Fruit fly (Drosophila melanogaster) whole organism, embryonic: ENCODE data around the gene NPF.

Experiments
- B-H2 ChIP-seq: fragments of 200-800 bp; sonication (Bioruptor generic); optimal IDR thresholded peaks from 2 replicates; lab custom pipeline; 2018; ENCODE audit warnings: missing biosample characterization, mild to moderate bottlenecking, missing genetic modification characterization
- C15 ChIP-seq: fragments of 200-800 bp; sonication (Bioruptor generic); IDR thresholded peaks from 3 replicates; pipeline ENCODE4 v1.3.6; 2022; ENCODE audit warnings: missing biosample characterization, missing genetic modification characterization
- CG10274 ChIP-seq: fragments of 200-800 bp; sonication (Bioruptor generic); optimal IDR thresholded peaks from 3 replicates; lab custom pipeline; 2017; ENCODE audit warnings: missing biosample characterization, mild to moderate bottlenecking, missing genetic modification characterization
- CG10462 ChIP-seq: fragments of 200-800 bp; sonication (Bioruptor generic); optimal IDR thresholded peaks from 2 replicates; lab custom pipeline; 2016; ENCODE audit warnings: missing biosample characterization, missing genetic modification characterization
- CG10543 ChIP-seq: fragments of 200-800 bp; sonication (Bioruptor generic); optimal IDR thresholded peaks from 3 replicates; lab custom pipeline; 2017; ENCODE audit warnings: missing biosample characterization, mild to moderate bottlenecking, missing genetic modification characterization, moderate library complexity
- CG11085 ChIP-seq: fragments of 200-800 bp; sonication (Bioruptor generic); IDR thresholded peaks from 2 replicates; pipeline ENCODE4 v1.3.6; 2022; ENCODE audit warnings: missing biosample characterization, missing genetic modification characterization
- CG13894 ChIP-seq: fragments of 200-800 bp; sonication (Bioruptor generic); optimal IDR thresholded peaks from 3 replicates; lab custom pipeline; 2018; ENCODE audit warnings: missing biosample characterization, mild to moderate bottlenecking, missing genetic modification characterization, moderate library complexity
- CG14965 ChIP-seq: fragments of 200-800 bp; sonication (Bioruptor generic); optimal IDR thresholded peaks from 2 replicates; lab custom pipeline; 2016; ENCODE audit warnings: missing biosample characterization, missing genetic modification characterization, borderline replicate concordance
- CG15011 ChIP-seq: fragments of 200-800 bp; sonication (Bioruptor generic); optimal IDR thresholded peaks from 3 replicates; lab custom pipeline; 2018; ENCODE audit warnings: missing biosample characterization, mild to moderate bottlenecking, missing genetic modification characterization
- CG15073 ChIP-seq: fragments of 200-800 bp; sonication (Bioruptor generic); optimal IDR thresholded peaks from 2 replicates; lab custom pipeline; 2016; ENCODE audit warnings: missing biosample characterization, missing genetic modification characterization
- CG16813 ChIP-seq: fragments of 200-800 bp; sonication (Bioruptor generic); IDR thresholded peaks from 3 replicates; pipeline ENCODE4 v1.3.6; 2022; ENCODE audit warnings: missing biosample characterization, missing genetic modification characterization; ENCODE audit not compliant: partially characterized antibody
- CG1832 ChIP-seq: fragments of 200-800 bp; sonication (Bioruptor generic); optimal IDR thresholded peaks from 2 replicates; lab custom pipeline; 2017; ENCODE audit warnings: missing biosample characterization, mild to moderate bottlenecking, missing genetic modification characterization, inconsistent platforms
- CG31224 ChIP-seq: fragments of 200-800 bp; sonication (Bioruptor generic); IDR thresholded peaks from 2 replicates; pipeline ENCODE4 v1.3.6; 2022; ENCODE audit warnings: missing biosample characterization, missing genetic modification characterization
- CG32532 ChIP-seq: fragments of 200-800 bp; sonication (Bioruptor generic); IDR thresholded peaks from 2 replicates; pipeline ENCODE4 v1.3.6; 2022; ENCODE audit warnings: missing biosample characterization, missing genetic modification characterization
- CG34376 ChIP-seq: fragments of 200-800 bp; sonication (Bioruptor generic); optimal IDR thresholded peaks from 2 replicates; lab custom pipeline; 2018; ENCODE audit warnings: missing biosample characterization, mild to moderate bottlenecking, missing genetic modification characterization
- CG34422 ChIP-seq: fragments of 200-800 bp; sonication (Bioruptor generic); IDR thresholded peaks from 3 replicates; pipeline ENCODE4 v1.3.6; 2022; ENCODE audit warnings: missing biosample characterization, missing genetic modification characterization
- CG4328 ChIP-seq: fragments of 200-800 bp; sonication (Bioruptor generic); optimal IDR thresholded peaks from 3 replicates; lab custom pipeline; 2017; ENCODE audit warnings: missing biosample characterization, missing genetic modification reagents, missing genetic modification characterization
- CG6175 ChIP-seq: fragments of 200-800 bp; sonication (Bioruptor generic); IDR thresholded peaks from 3 replicates; pipeline ENCODE4 v1.3.6; 2022; ENCODE audit warnings: missing biosample characterization, missing genetic modification characterization
- CG6854 ChIP-seq: fragments of 200-800 bp; sonication (Bioruptor generic); optimal IDR thresholded peaks from 3 replicates; lab custom pipeline; 2017; ENCODE audit warnings: missing biosample characterization, mild to moderate bottlenecking, missing genetic modification characterization
- CG9876 ChIP-seq: fragments of 200-800 bp; sonication (Bioruptor generic); optimal IDR thresholded peaks from 2 replicates; lab custom pipeline; 2016; ENCODE audit warnings: missing biosample characterization, missing genetic modification characterization
- Dbx ChIP-seq: fragments of 200-800 bp; sonication (Bioruptor generic); IDR thresholded peaks from 3 replicates; pipeline ENCODE4 v1.3.6; 2022; ENCODE audit warnings: missing biosample characterization, missing genetic modification characterization
- HLH4C ChIP-seq: fragments of 200-800 bp; sonication (Bioruptor generic); IDR thresholded peaks from 3 replicates; pipeline ENCODE4 v1.3.6; 2022; ENCODE audit warnings: missing biosample characterization, missing genetic modification characterization; ENCODE audit not compliant: partially characterized antibody
- Med ChIP-seq: fragments of 200-800 bp; sonication (Bioruptor generic); peaks from one replicate; lab custom pipeline; 2016; ENCODE audit warnings: missing biosample characterization, missing genetic modification characterization, mild to moderate bottlenecking, inconsistent platforms, moderate library complexity
- NC2β ChIP-seq: fragments of 200-800 bp; sonication (Bioruptor generic); optimal IDR thresholded peaks from 2 replicates; lab custom pipeline; 2016; ENCODE audit warnings: missing biosample characterization, missing genetic modification characterization
- Nf-YC ChIP-seq: fragments of 200-800 bp; optimal IDR thresholded peaks from 3 replicates; lab custom pipeline; 2019; ENCODE audit warnings: missing biosample characterization, mild to moderate bottlenecking, missing genetic modification characterization, moderate library complexity
- Rfx ChIP-seq: fragments of 200-800 bp; sonication (Bioruptor generic); IDR thresholded peaks from 2 replicates; pipeline ENCODE4 v1.3.6; 2022; ENCODE audit warnings: missing biosample characterization, missing genetic modification characterization
- Rx ChIP-seq: fragments of 200-800 bp; sonication (Bioruptor generic); IDR thresholded peaks from 2 replicates; pipeline ENCODE4 v1.3.6; 2022; ENCODE audit warnings: missing biosample characterization, missing genetic modification characterization
- Side ChIP-seq: fragments of 200-800 bp; sonication (Bioruptor generic); optimal IDR thresholded peaks from 2 replicates; lab custom pipeline; 2016; ENCODE audit warnings: missing biosample characterization, missing genetic modification characterization
- Stat92E ChIP-seq, 3 experiments: fragments of >200 bp in 2 of 3; fragments of 200-800 bp in 1 of 3; sonication (Bioruptor generic) in 1 of 3; optimal IDR thresholded peaks; 2 replicates each; lab custom pipeline; 2017 to 2019; ENCODE audit warnings: missing biosample characterization in 3 of 3, missing genetic modification characterization in 3 of 3, mild to moderate bottlenecking in 1 of 3, moderate library complexity in 1 of 3
- Vsx1 ChIP-seq: fragments of 200-800 bp; sonication (Bioruptor generic); optimal IDR thresholded peaks from 2 replicates; lab custom pipeline; 2017; ENCODE audit warnings: missing biosample characterization, mild to moderate bottlenecking, missing genetic modification characterization, missing genetic modification reagents
- ap ChIP-seq: fragments of 200-800 bp; sonication (Bioruptor generic); IDR thresholded peaks from 2 replicates; pipeline ENCODE4 v1.3.6; 2022; ENCODE audit warnings: missing biosample characterization, missing genetic modification characterization
- bbx ChIP-seq: fragments of 200-800 bp; sonication (Bioruptor generic); IDR thresholded peaks from 2 replicates; pipeline ENCODE4 v1.3.6; 2022; ENCODE audit warnings: missing biosample characterization, missing genetic modification characterization; ENCODE audit not compliant: partially characterized antibody
- btn ChIP-seq: fragments of 200-800 bp; sonication (Bioruptor generic); optimal IDR thresholded peaks from 2 replicates; lab custom pipeline; 2016; ENCODE audit warnings: missing biosample characterization, missing genetic modification characterization
- cg ChIP-seq: fragments of 200-800 bp; sonication (Bioruptor generic); optimal IDR thresholded peaks from 3 replicates; lab custom pipeline; 2019; ENCODE audit warnings: missing biosample characterization, mild to moderate bottlenecking, missing genetic modification characterization, moderate library complexity
- chm ChIP-seq: fragments of 200-800 bp; sonication (Bioruptor generic); IDR thresholded peaks from 2 replicates; pipeline ENCODE4 v1.3.6; 2022; ENCODE audit warnings: missing biosample characterization, missing genetic modification characterization
- dm ChIP-seq: fragments of 200-800 bp; sonication (Bioruptor generic); optimal IDR thresholded peaks from 3 replicates; lab custom pipeline; 2016; ENCODE audit warnings: missing biosample characterization, missing genetic modification characterization
- exex ChIP-seq: fragments of 200-800 bp; sonication (Bioruptor generic); optimal IDR thresholded peaks from 4 replicates; lab custom pipeline; 2018; ENCODE audit warnings: missing biosample characterization, mild to moderate bottlenecking, missing genetic modification characterization, moderate library complexity
- fd3F ChIP-seq: fragments of 200-800 bp; sonication (Bioruptor generic); optimal IDR thresholded peaks from 2 replicates; lab custom pipeline; 2018; ENCODE audit warnings: missing biosample characterization, mild to moderate bottlenecking, missing genetic modification characterization, moderate library complexity
- grau ChIP-seq: fragments of 200-800 bp; optimal IDR thresholded peaks from 3 replicates; lab custom pipeline; 2019; ENCODE audit warnings: missing biosample characterization, mild to moderate bottlenecking, missing genetic modification characterization, moderate library complexity
- insv ChIP-seq, 2 experiments: fragments of 200-800 bp; sonication (Bioruptor generic); optimal IDR thresholded peaks; 3 replicates each; lab custom pipeline; 2016 to 2018; ENCODE audit warnings: missing biosample characterization in 2 of 2, missing genetic modification characterization in 2 of 2
- klu ChIP-seq: fragments of 200-800 bp; sonication (Bioruptor generic); IDR thresholded peaks from 2 replicates; pipeline ENCODE4 v1.3.6; 2022; ENCODE audit warnings: missing biosample characterization, missing genetic modification characterization
- mam ChIP-seq: fragments of 200-800 bp; sonication (Bioruptor generic); optimal IDR thresholded peaks from 3 replicates; lab custom pipeline; 2016; ENCODE audit warnings: missing biosample characterization, missing genetic modification characterization
- pnt ChIP-seq: fragments of 200-800 bp; sonication (Bioruptor generic); optimal IDR thresholded peaks from 3 replicates; lab custom pipeline; 2016; ENCODE audit warnings: missing biosample characterization, missing genetic modification characterization
- sens ChIP-seq: fragments of 200-800 bp; sonication (Bioruptor generic); peaks from one replicate; lab custom pipeline; 2016; ENCODE audit warnings: missing biosample characterization, missing genetic modification characterization
- seq ChIP-seq: fragments of 200-800 bp; sonication (Bioruptor generic); IDR thresholded peaks from 2 replicates; pipeline ENCODE4 v1.3.6; 2022; ENCODE audit warnings: missing biosample characterization, missing genetic modification characterization
- ssp ChIP-seq: fragments of 200-800 bp; sonication (Bioruptor generic); IDR thresholded peaks from 2 replicates; pipeline ENCODE4 v1.3.6; 2022; ENCODE audit warnings: missing biosample characterization, missing genetic modification characterization
- sug ChIP-seq: fragments of 200-800 bp; optimal IDR thresholded peaks from 2 replicates; lab custom pipeline; 2019; ENCODE audit warnings: missing biosample characterization, mild to moderate bottlenecking, missing genetic modification characterization, moderate library complexity
- trem ChIP-seq: fragments of 200-800 bp; optimal IDR thresholded peaks from 3 replicates; lab custom pipeline; 2019; ENCODE audit warnings: missing biosample characterization, mild to moderate bottlenecking, missing genetic modification characterization, moderate library complexity
- unc-4 ChIP-seq: fragments of 200-800 bp; sonication (Bioruptor generic); IDR thresholded peaks from 2 replicates; pipeline ENCODE4 v1.3.6; 2022; ENCODE audit warnings: missing biosample characterization, missing genetic modification characterization; ENCODE audit not compliant: partially characterized antibody
- wek ChIP-seq: fragments of 200-800 bp; sonication (Bioruptor generic); optimal IDR thresholded peaks from 3 replicates; lab custom pipeline; 2018; ENCODE audit warnings: missing biosample characterization, mild to moderate bottlenecking, missing genetic modification characterization, moderate library complexity
- zf30C ChIP-seq: fragments of 200-800 bp; sonication (Bioruptor generic); optimal IDR thresholded peaks from 3 replicates; lab custom pipeline; 2018; ENCODE audit warnings: missing biosample characterization, mild to moderate bottlenecking, missing genetic modification characterization

Gene NPF

dm6 chr3R:16652091-16652490, 43.1 kb downstream of the NPF start, which contains the start of gene CG14907 (continued):
- TF ChIP-seq trem (tag; lab: Kevin White, UChicago) (peak; percentile 23), grau (tag; lab: Kevin White, UChicago) (no peak), Nf-YC (tag; lab: Kevin White, UChicago) (peak; percentile 42), Stat92E (GFP tag; optimal IDR thresholded peaks at IDR 0.05; lab: Kevin White, UChicago) (no peak), CG13894 (tag; lab: Kevin White, UChicago) (no peak), dm (peak; percentile 61), Med (GFP tag; lab: Kevin White, UChicago) (peak; percentile 80), exex (peak; percentile 40), CG34376 (GFP tag; lab: Kevin White, UChicago) (peak; percentile 44), CG32532 (GFP tag; lab: Robert Waterston, UW) (no peak), mam (GFP tag; lab: Kevin White, UChicago) (no peak), pnt (GFP tag; lab: Kevin White, UChicago) (no peak), HLH4C (GFP tag; lab: Robert Waterston, UW) (peak; percentile 71), seq (GFP tag; lab: Robert Waterston, UW) (no peak), CG15073 (GFP tag; lab: Kevin White, UChicago) (no peak), C15 (GFP tag; lab: Robert Waterston, UW) (no peak), sens (peak; percentile 67), B-H2 (GFP tag; lab: Kevin White, UChicago) (no peak), CG10543 (GFP tag; lab: Kevin White, UChicago) (no peak), CG15011 (GFP tag; lab: Kevin White, UChicago) (no peak), CG11085 (GFP tag; lab: Robert Waterston, UW) (no peak), CG10462 (no peak), Side (GFP tag; lab: Kevin White, UChicago) (peak; percentile 1), klu (GFP tag; lab: Robert Waterston, UW) (no peak), ssp (GFP tag; lab: Robert Waterston, UW) (0 out of 2 replicates have a peak, but pooled peaks have one; percentile 23), CG14965 (GFP tag; lab: Kevin White, UChicago) (no peak), insv (GFP tag; optimal IDR thresholded peaks at IDR 0.05; lab: Kevin White, UChicago) (no peak), chm (GFP tag; lab: Robert Waterston, UW) (0 out of 2 replicates have a peak, but pooled peaks have one; percentile 35), CG16813 (GFP tag; lab: Robert Waterston, UW) (peak; percentile 53), sug (tag; lab: Kevin White, UChicago) (peak; percentile 30), Dbx (GFP tag; lab: Robert Waterston, UW) (0 out of 3 replicates have a peak, but pooled peaks have one; percentile 16), Vsx1 (GFP tag; lab: Kevin White, UChicago) (no peak), bbx (GFP tag; lab: Robert Waterston, UW) (peak; percentile 69), unc-4 (peak; percentile 70), fd3F (GFP tag; lab: Kevin White, UChicago) (no peak), zf30C (GFP tag; lab: Kevin White, UChicago) (no peak), btn (GFP tag; lab: Kevin White, UChicago) (no peak), CG31224 (no peak), CG34422 (GFP tag; lab: Robert Waterston, UW) (no peak), NC2β (GFP tag; lab: Kevin White, UChicago) (no peak), CG9876 (no peak), wek (GFP tag; lab: Kevin White, UChicago) (no peak), cg (no peak), CG6175 (GFP tag; lab: Robert Waterston, UW) (no peak), CG6854 (GFP tag; lab: Kevin White, UChicago) (no peak), CG10274 (no peak), CG1832 (no peak), Rx (GFP tag; lab: Robert Waterston, UW) (no peak), Rfx (GFP tag; lab: Robert Waterston, UW) (peak; percentile 25; the same call in 1 of the 2 replicates), CG4328 (GFP tag; lab: Kevin White, UChicago) (no peak), ap (GFP tag; lab: Robert Waterston, UW) (no peak)
